Fruit fly (Drosophila melanogaster) whole organism, embryonic: ENCODE results near the gene Mco1.

Experiments used
- CG10267 ChIP-seq: fragments of 200-800 bp; sonication (Bioruptor generic); optimal IDR thresholded peaks from 2 replicates; lab custom pipeline; 2018; ENCODE audit warnings: missing biosample characterization, mild to moderate bottlenecking, missing genetic modification characterization, moderate library complexity
- CG2875 ChIP-seq: fragments of 200-800 bp; sonication (Bioruptor generic); optimal IDR thresholded peaks from 2 replicates; lab custom pipeline; 2017; ENCODE audit warnings: missing biosample characterization, mild to moderate bottlenecking, missing genetic modification characterization, missing genetic modification reagents
- CG9817 ChIP-seq: fragments of 200-800 bp; sonication (Bioruptor generic); optimal IDR thresholded peaks from 2 replicates; lab custom pipeline; 2018; ENCODE audit warnings: missing biosample characterization, mild to moderate bottlenecking, missing genetic modification characterization, moderate library complexity
- h ChIP-seq: fragments of >200 bp; optimal IDR thresholded peaks from 2 replicates; lab custom pipeline; 2017
- unc-4 ChIP-seq: fragments of 200-800 bp; sonication (Bioruptor generic); IDR thresholded peaks from 2 replicates; pipeline ENCODE4 v1.3.6; 2022; ENCODE audit warnings: missing biosample characterization, missing genetic modification characterization; ENCODE audit not compliant: partially characterized antibody

DNA sequence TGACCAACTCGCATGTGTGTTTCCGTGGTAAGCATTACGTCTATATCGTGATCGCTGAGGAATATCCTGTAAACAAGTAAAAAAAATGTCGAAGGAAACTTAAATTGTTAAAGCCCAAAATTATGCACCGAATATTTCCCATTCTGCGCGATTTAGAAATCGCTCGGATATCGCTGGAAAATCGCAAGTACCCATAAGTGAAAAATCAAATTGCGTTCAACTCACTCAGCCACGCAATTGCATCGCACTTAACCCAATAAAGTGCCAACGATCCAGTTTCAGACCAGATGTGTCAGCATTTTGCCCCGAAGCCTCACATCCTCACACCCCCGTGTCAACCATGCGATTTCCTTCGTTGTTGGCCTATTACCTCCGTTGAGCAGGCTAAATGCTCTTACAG is 20.0 kb upstream of the Mco1 start:
- TF ChIP-seq h (no peak), CG9817 (no peak), CG2875 (GFP tag; lab: Kevin White, UChicago) (no peak), CG10267 (tag; lab: Kevin White, UChicago) (no peak), unc-4 (GFP tag; lab: Robert Waterston, UW) (no peak)
